Fruit fly (Drosophila melanogaster): ENCODE measurements around the gene CG33099.

CG33099 gene

DNA sequence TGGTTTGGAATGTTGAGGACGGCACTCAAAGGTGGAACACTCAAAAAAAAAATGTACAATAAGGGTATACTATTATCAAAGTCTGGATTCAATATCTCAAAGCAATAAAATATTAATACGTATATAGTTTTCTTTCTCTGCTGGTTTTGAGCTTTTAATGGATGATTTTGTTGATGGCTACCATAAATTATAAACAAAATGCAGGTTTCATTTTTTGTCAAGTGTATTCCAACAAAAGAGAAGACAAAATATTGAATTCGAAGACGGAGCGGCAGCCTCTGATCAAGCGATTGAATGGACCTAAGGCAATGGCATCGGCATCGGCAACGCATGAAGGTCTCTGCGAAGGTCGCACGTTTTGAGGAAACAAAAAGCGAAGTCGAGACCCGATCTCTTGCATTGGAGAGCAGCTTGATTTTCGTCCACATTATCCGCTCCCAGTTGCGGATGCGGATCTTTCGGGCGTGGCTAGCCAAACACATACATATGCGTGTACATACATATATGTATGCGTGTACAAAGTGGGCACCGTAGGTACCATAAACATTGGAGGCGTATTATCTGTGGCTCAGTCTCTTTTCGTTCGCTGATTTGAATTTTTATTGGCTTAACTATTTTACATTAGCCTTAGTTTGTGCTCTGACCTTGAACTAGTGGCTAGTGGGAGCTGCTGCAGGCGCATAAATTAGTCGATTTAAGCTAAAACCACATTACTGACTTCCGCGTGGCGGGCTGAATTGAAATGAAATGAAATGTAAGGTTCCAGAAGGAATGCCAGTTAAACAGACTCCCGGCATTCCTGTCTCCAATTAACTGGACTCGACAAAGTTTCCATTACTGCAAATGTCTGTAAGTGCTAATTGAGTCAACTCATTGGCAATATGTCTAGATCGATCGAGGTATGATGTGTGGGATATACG is 6.4 kb upstream of the CG33099 start (continued):
- TF ChIP-seq CG2712 (tag; optimal IDR thresholded peaks at IDR 0.05) (peak; percentile 40), ttk (GFP tag; IDR thresholded peaks at IDR 0.05) (0 out of 2 replicates have a peak, but pooled peaks have one; percentile 26), CG11504 (tag; optimal IDR thresholded peaks at IDR 0.05) (peak; percentile 74), gce (GFP tag; IDR thresholded peaks at IDR 0.05) (no peak), CG31441 (GFP tag; IDR thresholded peaks at IDR 0.05) (peak; percentile 56), sqz (GFP tag; optimal IDR thresholded peaks at IDR 0.05) (peak; percentile 10), Mes4 (GFP tag; optimal IDR thresholded peaks at IDR 0.05) (no peak), Sox100B (GFP tag; optimal IDR thresholded peaks at IDR 0.05) (peak; percentile 5), BtbVII (GFP tag; optimal IDR thresholded peaks at IDR 0.05) (no peak), CG12219 (GFP tag; optimal IDR thresholded peaks at IDR 0.05) (peak; percentile 25), zen2 (GFP tag; IDR thresholded peaks at IDR 0.05; ENCODE audit: partially characterized antibody) (no peak), ci (GFP tag; IDR thresholded peaks at IDR 0.05) (peak; percentile 62; the same call in 1 of the 3 replicates), nmo (GFP tag; optimal IDR thresholded peaks at IDR 0.05) (peak; percentile 36), CG2678 (tag; optimal IDR thresholded peaks at IDR 0.05) (peak; percentile 61), fd96Cb (tag; optimal IDR thresholded peaks at IDR 0.05) (peak; percentile 20), Eip74EF (GFP tag; optimal IDR thresholded peaks at IDR 0.05) (peak in 1 of 2 experiments; percentile 56), gcm (GFP tag; optimal IDR thresholded peaks at IDR 0.05) (peak; percentile 22), HLH4C (GFP tag; IDR thresholded peaks at IDR 0.05; ENCODE audit: partially characterized antibody) (no peak), CG2889 (GFP tag; IDR thresholded peaks at IDR 0.05) (0 out of 3 replicates have a peak, but pooled peaks have one; percentile 30), mld (GFP tag; IDR thresholded peaks at IDR 0.05; ENCODE audit: partially characterized antibody) (no peak), dimm (GFP tag; IDR thresholded peaks at IDR 0.05) (no peak), CG4820 (GFP tag; optimal IDR thresholded peaks at IDR 0.05) (peak; percentile 7), E2f2 (GFP tag; IDR thresholded peaks at IDR 0.05) (0 out of 2 replicates have a peak, but pooled peaks have one; percentile 22), CG8924 (tag; optimal IDR thresholded peaks at IDR 0.05) (peak; percentile 50), CG9215 (GFP tag; IDR thresholded peaks at IDR 0.05) (no peak), knrl (GFP tag; IDR thresholded peaks at IDR 0.05; ENCODE audit: partially characterized antibody) (no peak), Dek (tag; optimal IDR thresholded peaks at IDR 0.05) (peak; percentile 9), CG4424 (GFP tag; optimal IDR thresholded peaks at IDR 0.05) (no peak), gem (tag; optimal IDR thresholded peaks at IDR 0.05) (peak; percentile 74), ara (GFP tag; IDR thresholded peaks at IDR 0.05) (no peak), pros (GFP tag; optimal IDR thresholded peaks at IDR 0.05) (peak; percentile 97), unc-4 (GFP tag; IDR thresholded peaks at IDR 0.05; ENCODE audit: partially characterized antibody) (no peak), grau (tag; optimal IDR thresholded peaks at IDR 0.05) (peak; percentile 54), Ada2b (GFP tag; IDR thresholded peaks at IDR 0.05) (peak; percentile 33; the same call in 1 of the 2 replicates), CG18011 (GFP tag; optimal IDR thresholded peaks at IDR 0.05) (no peak), danr (GFP tag; IDR thresholded peaks at IDR 0.05) (0 out of 2 replicates have a peak, but pooled peaks have one; percentile 12), CG13775 (GFP tag; optimal IDR thresholded peaks at IDR 0.05) (peak; percentile 40), ham (GFP tag; IDR thresholded peaks at IDR 0.05) (no peak), Blimp-1 (GFP tag; optimal IDR thresholded peaks at IDR 0.05) (peak; percentile 36), CG32772 (GFP tag; IDR thresholded peaks at IDR 0.05) (no peak), sd (tag; optimal IDR thresholded peaks at IDR 0.05) (peak; percentile 86), CG12659 (GFP tag; optimal IDR thresholded peaks at IDR 0.05) (peak; percentile 34), ac (GFP tag; optimal IDR thresholded peaks at IDR 0.05) (no peak), unpg (GFP tag; optimal IDR thresholded peaks at IDR 0.05) (peak; percentile 72), nerfin-2 (GFP tag; IDR thresholded peaks at IDR 0.05; ENCODE audit: partially characterized antibody) (no peak), E2f1 (GFP tag; IDR thresholded peaks at IDR 0.05) (0 out of 2 replicates have a peak, but pooled peaks have one; percentile 30), ATbp (GFP tag; optimal IDR thresholded peaks at IDR 0.05) (peak; percentile 27)

Data from whole organism, embryonic.